Worm (Caenorhabditis elegans): Measurements from ENCODE around the gene F45E10.2.
A peak's percentile ranks its signal among the peaks of the same experiment; 100 is the strongest.

Gene F45E10.2

DNA sequence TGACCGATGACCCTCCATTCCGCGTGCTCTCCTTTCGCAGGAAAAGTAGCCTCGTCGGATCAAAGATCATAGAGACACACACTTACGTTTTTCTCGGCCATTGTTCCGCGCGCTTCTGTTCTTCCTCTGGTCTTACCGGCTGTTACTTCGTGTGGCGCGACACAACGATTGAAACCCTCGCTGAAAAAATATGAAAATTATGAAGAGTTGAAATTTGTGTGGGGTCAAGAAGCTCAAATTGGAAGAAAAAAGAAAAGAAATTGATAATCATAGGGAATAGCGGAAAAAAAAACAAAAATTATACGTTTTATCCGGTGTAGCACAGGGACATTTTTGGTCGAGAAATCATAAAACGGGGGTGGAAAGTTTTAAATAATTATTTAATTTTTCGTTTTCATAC is 14.1 kb downstream of the F45E10.2 start, which contains the start of gene cey-1:
TSS of gene cey-1 (minus strand) at position 180 of the 400 bp plus-strand sequence.
- TF ChIP-seq blmp-1 (tag; optimal IDR thresholded peaks at IDR 0.05) (peak; percentile 5), ceh-8 (GFP tag; optimal IDR thresholded peaks at IDR 0.05) (no peak)

DNA sequence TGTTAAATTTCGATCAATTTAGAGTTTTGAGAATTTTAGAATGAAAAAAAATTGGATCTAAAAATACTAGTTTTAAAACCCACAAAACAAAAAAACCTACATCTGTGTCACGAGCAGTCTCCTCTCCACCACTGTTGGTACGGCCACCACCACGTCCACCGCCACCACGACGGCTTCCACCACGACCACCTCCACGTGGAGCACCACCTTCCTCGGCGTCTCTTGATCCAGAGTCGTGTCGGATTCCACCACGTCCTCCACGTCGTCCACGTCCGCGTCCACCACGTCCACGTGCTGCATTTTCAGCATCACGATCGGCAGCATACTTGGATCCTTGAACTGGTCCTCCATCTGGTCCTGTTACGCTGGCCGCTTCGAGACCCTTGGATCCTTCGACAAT is 15.0 kb downstream of the F45E10.2 start:
- TF ChIP-seq ztf-4 (tag; optimal IDR thresholded peaks at IDR 0.05) (no peak), nhr-28 (tag; optimal IDR thresholded peaks at IDR 0.05) (no peak), vab-15 (tag; optimal IDR thresholded peaks at IDR 0.05) (no peak), nhr-85 (tag) (peak; percentile 48), sox-4 (tag; optimal IDR thresholded peaks at IDR 0.05) (no peak)

DNA sequence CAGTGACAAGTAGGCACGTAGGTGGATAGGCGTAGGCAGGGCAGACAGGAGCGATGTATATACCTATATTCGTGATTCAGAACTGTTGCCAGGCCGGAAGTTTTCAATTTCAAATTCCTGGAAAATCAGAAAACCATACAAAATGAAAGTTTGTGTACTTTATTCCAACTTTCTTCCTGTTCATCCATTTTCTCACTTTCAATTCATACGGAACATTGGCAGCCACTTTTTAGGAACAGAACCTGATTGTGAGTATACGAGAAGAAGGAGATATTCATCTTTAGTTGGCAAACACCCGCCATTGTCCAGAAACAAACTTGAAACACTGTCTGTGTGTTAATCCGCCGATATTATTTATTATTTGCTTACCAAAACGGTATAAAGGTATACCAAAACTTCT is 19.3 kb downstream of the F45E10.2 start, which contains the start of gene srlf-15:
TSS of gene srlf-15 (plus strand) at position 301 of the 400 bp plus-strand sequence.
- TF ChIP-seq dpl-1 (GFP tag; optimal IDR thresholded peaks at IDR 0.05): no peak
- no peak for TF ChIP-seq nhr-85 (tag)
- no peak for TF ChIP-seq lin-15B (tag; optimal IDR thresholded peaks at IDR 0.05)
- no peak for TF ChIP-seq hlh-4 (tag; optimal IDR thresholded peaks at IDR 0.05)
- no peak for TF ChIP-seq tlp-1 (tag; optimal IDR thresholded peaks at IDR 0.05)
- no peak for TF ChIP-seq zip-4 (GFP tag; optimal IDR thresholded peaks at IDR 0.05)
- TF ChIP-seq C34B4.2 (tag; optimal IDR thresholded peaks at IDR 0.05): no peak
- no peak for TF ChIP-seq fkh-8 (tag; optimal IDR thresholded peaks at IDR 0.05)
- no peak for TF ChIP-seq ces-1 (GFP tag; optimal IDR thresholded peaks at IDR 0.05)
- no peak for TF ChIP-seq nhr-28 (tag; optimal IDR thresholded peaks at IDR 0.05)
- TF ChIP-seq hlh-17 (GFP tag; optimal IDR thresholded peaks at IDR 0.05; ENCODE audit: borderline replicate concordance): no peak
- TF ChIP-seq mdl-1 (tag; optimal IDR thresholded peaks at IDR 0.05): no peak
- no peak for TF ChIP-seq rnt-1 (tag; optimal IDR thresholded peaks at IDR 0.05)

DNA sequence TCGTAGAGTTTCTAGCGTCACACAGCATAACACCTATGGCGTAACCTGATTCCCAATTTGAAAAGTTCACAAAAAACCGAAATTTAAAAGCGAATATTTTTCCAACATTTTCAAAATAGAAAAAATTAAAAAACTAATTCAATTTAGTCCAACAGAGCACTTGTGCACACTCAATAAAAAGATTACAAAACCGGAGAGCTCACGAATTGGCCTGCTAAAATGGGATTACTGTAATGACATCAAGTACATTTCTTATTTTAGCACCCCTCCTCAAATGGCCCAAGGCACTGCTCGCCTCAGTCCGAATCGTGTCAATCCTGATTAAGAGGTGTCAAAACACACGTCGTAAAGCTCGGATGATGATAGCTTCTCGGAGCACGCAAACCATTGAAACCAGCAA is 22.3 kb downstream of the F45E10.2 start:
- TF ChIP-seq lin-35 (GFP tag; optimal IDR thresholded peaks at IDR 0.05): no peak
- no peak for TF ChIP-seq C16A3.4 (tag; optimal IDR thresholded peaks at IDR 0.05)
- TF ChIP-seq sptf-1 (tag; optimal IDR thresholded peaks at IDR 0.05): no peak
- no peak for TF ChIP-seq nhr-76 (tag; optimal IDR thresholded peaks at IDR 0.05)
- no peak for TF ChIP-seq nhr-20 (tag; optimal IDR thresholded peaks at IDR 0.05)
- TF ChIP-seq zag-1 (tag; optimal IDR thresholded peaks at IDR 0.05): no peak
- TF ChIP-seq ceh-8 (GFP tag; optimal IDR thresholded peaks at IDR 0.05): no peak
- TF ChIP-seq nhr-237 (tag; optimal IDR thresholded peaks at IDR 0.05): no peak
- TF ChIP-seq ets-5 (GFP tag; IDR thresholded peaks at IDR 0.05): no peak
- TF ChIP-seq snpc-4 (tag; optimal IDR thresholded peaks at IDR 0.05): no peak
- TF ChIP-seq nhr-19 (GFP tag; conservative IDR thresholded peaks at IDR 0.05): no peak
- no peak for TF ChIP-seq ztf-4 (tag; optimal IDR thresholded peaks at IDR 0.05)
- TF ChIP-seq nhr-85 (tag): no peak
- no peak for TF ChIP-seq lin-39 (tag; optimal IDR thresholded peaks at IDR 0.05)
- TF ChIP-seq pag-3 (tag; optimal IDR thresholded peaks at IDR 0.05; ENCODE audit: borderline replicate concordance, insufficient read depth): no peak
- no peak for TF ChIP-seq sup-37 (GFP tag; optimal IDR thresholded peaks at IDR 0.05)
- no peak for TF ChIP-seq aha-1 (tag; optimal IDR thresholded peaks at IDR 0.05)
- TF ChIP-seq unc-30 (tag; optimal IDR thresholded peaks at IDR 0.05): no peak
- no peak for TF ChIP-seq dpl-1 (GFP tag; optimal IDR thresholded peaks at IDR 0.05)
- no peak for TF ChIP-seq mep-1 (tag; optimal IDR thresholded peaks at IDR 0.05)

DNA sequence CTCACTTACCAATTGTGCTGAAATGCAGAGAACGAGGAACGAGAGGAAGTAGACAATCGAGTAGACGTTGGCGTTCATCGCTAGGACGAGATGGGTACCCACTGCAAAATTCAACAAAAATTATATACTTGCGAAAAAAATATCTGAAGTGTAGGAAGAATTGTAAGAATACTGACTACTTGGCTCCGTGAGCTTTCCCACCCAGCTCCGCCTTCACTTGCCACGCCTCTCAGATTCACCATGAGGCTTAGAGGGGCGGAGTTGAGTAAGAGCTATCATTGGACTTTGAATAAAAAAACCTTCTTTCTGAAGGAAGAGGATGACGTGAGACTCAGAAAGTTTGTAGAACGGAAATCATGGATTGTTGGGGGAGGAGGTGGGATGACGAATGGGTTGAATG is 24.8 kb downstream of the F45E10.2 start, which contains the start of gene nlp-18:
TSS of gene nlp-18 (minus strand) at position 101 of the 400 bp plus-strand sequence.
- TF ChIP-seq nhr-76 (tag; optimal IDR thresholded peaks at IDR 0.05) (no peak), nhr-84 (tag; optimal IDR thresholded peaks at IDR 0.05) (no peak), fkh-4 (tag; optimal IDR thresholded peaks at IDR 0.05; ENCODE audit: borderline replicate concordance) (no peak), dsc-1 (tag; optimal IDR thresholded peaks at IDR 0.05) (no peak), snpc-4 (tag; optimal IDR thresholded peaks at IDR 0.05) (no peak), C04F5.9 (tag; optimal IDR thresholded peaks at IDR 0.05) (no peak), swsn-7 (tag; optimal IDR thresholded peaks at IDR 0.05) (no peak), unc-30 (tag; optimal IDR thresholded peaks at IDR 0.05) (no peak), ets-5 (GFP tag; IDR thresholded peaks at IDR 0.05) (no peak), mef-2 (tag; optimal IDR thresholded peaks at IDR 0.05) (no peak), unc-62 (GFP tag; optimal IDR thresholded peaks at IDR 0.05) (no peak), lin-39 (tag; optimal IDR thresholded peaks at IDR 0.05) (no peak), efl-1 (optimal IDR thresholded peaks at IDR 0.05) (no peak), efl-1 (GFP tag; optimal IDR thresholded peaks at IDR 0.05 in 1 of 2) (no peak), unc-98 (GFP tag; IDR thresholded peaks at IDR 0.05) (no peak), nhr-11 (tag; optimal IDR thresholded peaks at IDR 0.05) (no peak), ceh-82 (tag; optimal IDR thresholded peaks at IDR 0.05) (no peak), C34B4.2 (tag; optimal IDR thresholded peaks at IDR 0.05) (no peak), zag-1 (tag; optimal IDR thresholded peaks at IDR 0.05) (no peak), tbx-2 (tag; optimal IDR thresholded peaks at IDR 0.05) (no peak)
